Worm (Caenorhabditis elegans) whole organism, midembryonic: ENCODE data around the gene F21H7.12.

Experiments
- cog-1 ChIP-seq: sonication (generic microtip); optimal IDR thresholded peaks from 2 replicates; lab custom pipeline; 2016; ENCODE audit warnings: missing genetic modification characterization, missing compliant biosample characterization
- flt-1 ChIP-seq: fragments of 200-800 bp; sonication (Bioruptor generic); IDR thresholded peaks from 2 replicates; pipeline ENCODE4 v1.3.6; 2022; ENCODE audit warnings: missing genetic modification characterization, missing compliant biosample characterization
- ref-1 ChIP-seq: fragments of 200-800 bp; sonication (Bioruptor generic); conservative IDR thresholded peaks from 2 replicates; pipeline ENCODE4 v1.3.6; 2022; ENCODE audit warnings: missing genetic modification reagents, missing genetic modification characterization, missing compliant biosample characterization
- tab-1 ChIP-seq: fragments of 200-800 bp; sonication (Bioruptor generic); IDR thresholded peaks from 2 replicates; pipeline ENCODE4 v1.3.6; 2022; ENCODE audit warnings: missing genetic modification characterization, missing compliant biosample characterization
- ztf-23 ChIP-seq: fragments of 200-800 bp; sonication (Bioruptor generic); IDR thresholded peaks from 2 replicates; pipeline ENCODE4 v1.3.6; 2022; ENCODE audit warnings: missing genetic modification reagents, missing genetic modification characterization, missing compliant biosample characterization

- TF ChIP-seq ref-1 (GFP tag; lab: Robert Waterston, UW) (no peak), flt-1 (GFP tag; lab: Robert Waterston, UW) (no peak), ztf-23 (no peak), tab-1 (GFP tag; lab: Robert Waterston, UW) (no peak), cog-1 (tag; lab: Kevin White, UChicago) (no peak)
Observed at ce11 chrV:16195379-16195778, 34.6 kb upstream of the F21H7.12 start, which contains the start of gene rabr-3.
